Worm (Caenorhabditis elegans): ENCODE measurements around the gene cct-2.

ce11 chrII:8891042-8891441 lies 36.5 kb upstream of the cct-2 start:
- TF ChIP-seq nfya-1 (tag; optimal IDR thresholded peaks at IDR 0.05; ENCODE audit: insufficient read depth) (no peak), egl-27 (tag; optimal IDR thresholded peaks at IDR 0.05) (no peak)
